Worm (Caenorhabditis elegans): ENCODE measurements around the gene Y60A3A.21.
A peak's percentile ranks its signal among the peaks of the same experiment; 100 is the strongest.

Gene Y60A3A.21

ce11 chrV:20007470-20007869 is 4.3 kb upstream of the Y60A3A.21 start, which contains the start of gene Y60A3A.23:
TSS of gene Y60A3A.23 (plus strand) at chrV:20007770.
- TF ChIP-seq ztf-29 (GFP tag; IDR thresholded peaks at IDR 0.05) (no peak), flt-1 (GFP tag; IDR thresholded peaks at IDR 0.05) (no peak), ref-1 (GFP tag; conservative IDR thresholded peaks at IDR 0.05) (no peak), cog-1 (tag; optimal IDR thresholded peaks at IDR 0.05) (no peak), tab-1 (GFP tag; IDR thresholded peaks at IDR 0.05) (no peak), med-1 (GFP tag; optimal IDR thresholded peaks at IDR 0.05; ENCODE audit: insufficient read depth) (no peak), ztf-23 (GFP tag; IDR thresholded peaks at IDR 0.05) (no peak), T22C8.4 (GFP tag; IDR thresholded peaks at IDR 0.05) (no peak), klf-2 (GFP tag; conservative IDR thresholded peaks at IDR 0.05) (no peak)

- TF ChIP-seq tab-1 (GFP tag; IDR thresholded peaks at IDR 0.05) (no peak), flt-1 (GFP tag; IDR thresholded peaks at IDR 0.05) (no peak), T22C8.4 (GFP tag; IDR thresholded peaks at IDR 0.05) (no peak), klf-2 (GFP tag; conservative IDR thresholded peaks at IDR 0.05) (no peak), med-1 (GFP tag; optimal IDR thresholded peaks at IDR 0.05; ENCODE audit: insufficient read depth) (no peak), ref-1 (GFP tag; conservative IDR thresholded peaks at IDR 0.05) (no peak), ztf-23 (GFP tag; IDR thresholded peaks at IDR 0.05) (no peak), cog-1 (tag; optimal IDR thresholded peaks at IDR 0.05) (no peak), ztf-29 (GFP tag; IDR thresholded peaks at IDR 0.05) (no peak)
Measured at ce11 chrV:20011199-20011598, 555 bp upstream of the Y60A3A.21 start.

- TF ChIP-seq T22C8.4 (GFP tag; IDR thresholded peaks at IDR 0.05) (no peak), flt-1 (GFP tag; IDR thresholded peaks at IDR 0.05) (no peak), ztf-23 (GFP tag; IDR thresholded peaks at IDR 0.05) (no peak)
Measured at ce11 chrV:20021347-20021746, 9.6 kb downstream of the Y60A3A.21 start.

ce11 chrV:20022996-20023456 is 11.3 kb downstream of the Y60A3A.21 start, which contains the start of gene lgc-55:
TSS of gene lgc-55 (plus strand) at chrV:20023046.
- no peak for TF ChIP-seq cog-1 (tag; optimal IDR thresholded peaks at IDR 0.05)
- no peak for TF ChIP-seq tab-1 (GFP tag; IDR thresholded peaks at IDR 0.05)
- no peak for TF ChIP-seq ztf-29 (GFP tag; IDR thresholded peaks at IDR 0.05)
- no peak for TF ChIP-seq T22C8.4 (GFP tag; IDR thresholded peaks at IDR 0.05)
- TF ChIP-seq klf-2 (GFP tag; conservative IDR thresholded peaks at IDR 0.05) = no peak
- TF ChIP-seq ztf-23 (GFP tag; IDR thresholded peaks at IDR 0.05) = no peak
- no peak for TF ChIP-seq flt-1 (GFP tag; IDR thresholded peaks at IDR 0.05)
- no peak for TF ChIP-seq med-1 (GFP tag; optimal IDR thresholded peaks at IDR 0.05; ENCODE audit: insufficient read depth)
- no peak for TF ChIP-seq ref-1 (GFP tag; conservative IDR thresholded peaks at IDR 0.05)

ce11 chrV:20034912-20035311 is 23.2 kb downstream of the Y60A3A.21 start:
- TF ChIP-seq flt-1 (GFP tag; IDR thresholded peaks at IDR 0.05) (no peak), med-1 (GFP tag; optimal IDR thresholded peaks at IDR 0.05; ENCODE audit: insufficient read depth) (no peak), ztf-29 (GFP tag; IDR thresholded peaks at IDR 0.05) (no peak), ztf-23 (GFP tag; IDR thresholded peaks at IDR 0.05) (no peak), klf-2 (GFP tag; conservative IDR thresholded peaks at IDR 0.05) (no peak), T22C8.4 (GFP tag; IDR thresholded peaks at IDR 0.05) (no peak), cog-1 (tag; optimal IDR thresholded peaks at IDR 0.05) (no peak), ref-1 (GFP tag; conservative IDR thresholded peaks at IDR 0.05) (no peak), tab-1 (GFP tag; IDR thresholded peaks at IDR 0.05) (no peak)

ce11 chrV:20037287-20037686 is 25.5 kb downstream of the Y60A3A.21 start, which contains the start of gene Y113G7A.16:
TSS of gene Y113G7A.16 (plus strand) at chrV:20037587.
- no peak for TF ChIP-seq ztf-23 (GFP tag; IDR thresholded peaks at IDR 0.05)
- no peak for TF ChIP-seq ztf-29 (GFP tag; IDR thresholded peaks at IDR 0.05)
- TF ChIP-seq flt-1 (GFP tag; IDR thresholded peaks at IDR 0.05) = no peak
- TF ChIP-seq cog-1 (tag; optimal IDR thresholded peaks at IDR 0.05) = no peak

ce11 chrV:20047310-20047709 is 35.6 kb downstream of the Y60A3A.21 start, which contains the start of gene spe-19:
TSS of gene spe-19 (minus strand) at chrV:20047410.
- TF ChIP-seq med-1 (GFP tag; optimal IDR thresholded peaks at IDR 0.05; ENCODE audit: insufficient read depth) (no peak), flt-1 (GFP tag; IDR thresholded peaks at IDR 0.05) (no peak), ztf-29 (GFP tag; IDR thresholded peaks at IDR 0.05) (no peak), cog-1 (tag; optimal IDR thresholded peaks at IDR 0.05) (no peak), tab-1 (GFP tag; IDR thresholded peaks at IDR 0.05) (no peak)

ce11 chrV:20049065-20049464 is 37.3 kb downstream of the Y60A3A.21 start, which contains the start of gene srh-233:
TSS of gene srh-233 (plus strand) at chrV:20049365.
- TF ChIP-seq klf-2 (GFP tag; conservative IDR thresholded peaks at IDR 0.05) (no peak), ref-1 (GFP tag; conservative IDR thresholded peaks at IDR 0.05) (no peak), flt-1 (GFP tag; IDR thresholded peaks at IDR 0.05) (no peak), ztf-23 (GFP tag; IDR thresholded peaks at IDR 0.05) (no peak), med-1 (GFP tag; optimal IDR thresholded peaks at IDR 0.05; ENCODE audit: insufficient read depth) (no peak), T22C8.4 (GFP tag; IDR thresholded peaks at IDR 0.05) (no peak), tab-1 (GFP tag; IDR thresholded peaks at IDR 0.05) (no peak), cog-1 (tag; optimal IDR thresholded peaks at IDR 0.05) (no peak), ztf-29 (GFP tag; IDR thresholded peaks at IDR 0.05) (no peak)

- TF ChIP-seq tab-1 (GFP tag; IDR thresholded peaks at IDR 0.05) (no peak), ztf-23 (GFP tag; IDR thresholded peaks at IDR 0.05) (no peak), T22C8.4 (GFP tag; IDR thresholded peaks at IDR 0.05) (no peak)
Measured at ce11 chrV:20059370-20059769, 47.6 kb downstream of the Y60A3A.21 start.

- no peak for TF ChIP-seq klf-2 (GFP tag; conservative IDR thresholded peaks at IDR 0.05)
- no peak for TF ChIP-seq ztf-23 (GFP tag; IDR thresholded peaks at IDR 0.05)
- no peak for TF ChIP-seq ref-1 (GFP tag; conservative IDR thresholded peaks at IDR 0.05)
- no peak for TF ChIP-seq flt-1 (GFP tag; IDR thresholded peaks at IDR 0.05)
- peak; percentile 39; the same call in 1 of the 2 replicates for TF ChIP-seq T22C8.4 (GFP tag; IDR thresholded peaks at IDR 0.05)
- TF ChIP-seq cog-1 (tag; optimal IDR thresholded peaks at IDR 0.05) = peak; percentile 30
Measured at ce11 chrV:20061498-20061897, 49.7 kb downstream of the Y60A3A.21 start.
